Worm (Caenorhabditis elegans): Measurements from ENCODE around the gene sre-33.
A peak's percentile ranks its signal among the peaks of the same experiment; 100 is the strongest.

The sre-33 gene

DNA sequence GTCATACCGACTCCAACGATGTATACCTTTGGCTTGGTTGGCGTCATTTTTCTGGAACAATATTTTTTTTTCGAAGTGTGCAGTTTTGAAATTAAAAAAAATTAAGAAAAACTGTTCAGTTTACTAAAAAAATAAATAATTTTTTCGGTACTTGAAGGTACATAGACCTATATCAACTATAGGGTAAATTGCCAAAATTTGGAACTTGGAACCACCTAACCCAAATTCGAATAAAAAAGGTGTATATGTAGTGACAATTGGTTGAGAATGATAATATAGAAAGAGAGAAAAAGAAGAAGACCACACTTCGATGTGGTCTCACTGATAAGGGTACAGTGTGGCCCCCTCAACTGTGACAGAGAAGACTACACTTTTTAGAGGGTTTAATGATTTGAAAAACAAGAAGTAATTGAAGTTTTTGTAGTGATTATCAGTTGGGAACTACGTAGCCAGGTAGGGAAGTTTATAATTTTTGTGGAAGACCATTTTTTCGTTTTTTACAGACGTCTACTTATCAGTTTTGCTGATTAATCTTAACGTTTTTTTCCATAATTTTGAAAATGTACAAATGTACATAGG, 27.4 kb upstream of the sre-33 start, which contains the start of gene daf-22:
Gene daf-22, minus strand, starts transcription at position 51 of the 579 bp plus-strand sequence.
- TF ChIP-seq elt-2 (tag; optimal IDR thresholded peaks at IDR 0.05) (peak; percentile 76), ceh-45 (GFP tag; IDR thresholded peaks at IDR 0.05) (no peak)

DNA sequence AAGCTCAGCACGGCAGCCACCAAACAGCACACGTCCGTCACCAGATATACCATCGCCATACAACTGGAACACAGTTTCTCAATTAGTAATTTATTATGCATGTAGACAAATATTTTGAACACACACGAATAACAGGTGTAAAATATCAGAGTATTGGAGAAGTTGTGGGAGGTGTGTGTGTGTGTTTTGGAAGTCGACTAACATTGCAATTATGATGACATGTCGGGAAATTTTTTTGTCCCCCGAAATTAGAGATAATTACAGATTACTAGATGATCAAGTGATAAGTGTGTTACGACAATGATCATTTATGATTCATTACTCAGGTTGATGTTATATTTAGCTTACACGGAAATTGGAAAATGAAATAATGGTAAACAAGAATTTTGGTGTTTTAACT, 23.4 kb upstream of the sre-33 start, which contains the start of gene Y57A10C.8:
Gene Y57A10C.8, minus strand, starts transcription at position 101 of the 400 bp plus-strand sequence.
- TF ChIP-seq syd-9 (tag; optimal IDR thresholded peaks at IDR 0.05): no peak
- TF ChIP-seq ceh-2 (tag; optimal IDR thresholded peaks at IDR 0.05): no peak
- TF ChIP-seq eyg-1 (tag; optimal IDR thresholded peaks at IDR 0.05): no peak
- no peak for TF ChIP-seq ceh-24 (tag; optimal IDR thresholded peaks at IDR 0.05)
- no peak for TF ChIP-seq sox-4 (tag; optimal IDR thresholded peaks at IDR 0.05)
- TF ChIP-seq pros-1 (tag; optimal IDR thresholded peaks at IDR 0.05): no peak
- TF ChIP-seq ceh-19 (GFP tag; optimal IDR thresholded peaks at IDR 0.05): no peak
- no peak for TF ChIP-seq pag-3 (tag; optimal IDR thresholded peaks at IDR 0.05; ENCODE audit: borderline replicate concordance)
- no peak for TF ChIP-seq F13H6.1 (tag; optimal IDR thresholded peaks at IDR 0.05)
- TF ChIP-seq dve-1 (tag; optimal IDR thresholded peaks at IDR 0.05): no peak
- TF ChIP-seq C08G9.2 (tag; optimal IDR thresholded peaks at IDR 0.05): no peak
- TF ChIP-seq K09A11.1 (tag; optimal IDR thresholded peaks at IDR 0.05; ENCODE audit: insufficient read depth): no peak
- TF ChIP-seq che-1 (tag; optimal IDR thresholded peaks at IDR 0.05): no peak
- TF ChIP-seq C38D4.7 (GFP tag; optimal IDR thresholded peaks at IDR 0.05): no peak
- TF ChIP-seq hlh-15 (tag; optimal IDR thresholded peaks at IDR 0.05): no peak
- TF ChIP-seq nfya-1 (tag; optimal IDR thresholded peaks at IDR 0.05): no peak

DNA sequence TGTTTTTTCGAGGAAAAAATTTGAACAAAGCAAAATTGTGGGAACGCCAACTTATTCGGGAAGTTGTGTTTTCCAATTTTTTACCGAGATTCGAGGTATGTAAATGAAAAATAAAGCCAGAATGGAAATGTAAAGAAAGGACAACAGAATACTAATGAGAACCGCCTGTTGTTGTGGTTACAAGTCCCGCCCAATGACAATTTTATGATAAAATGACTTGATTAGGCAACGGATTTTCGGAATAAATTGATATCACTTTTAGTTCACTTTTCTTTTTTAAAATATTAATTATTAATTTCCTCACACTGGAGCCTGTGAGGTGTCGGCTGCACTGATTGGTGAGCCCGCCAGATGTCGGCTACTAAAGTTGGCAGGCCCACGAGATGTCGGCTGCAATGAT, 20.7 kb upstream of the sre-33 start, which contains the start of gene dct-12:
Gene dct-12, minus strand, starts transcription at position 101 of the 400 bp plus-strand sequence.
- no peak for TF ChIP-seq pha-4 (tag; optimal IDR thresholded peaks at IDR 0.05)
- no peak for TF ChIP-seq ztf-16 (tag; optimal IDR thresholded peaks at IDR 0.05)
- TF ChIP-seq tbx-2 (tag; optimal IDR thresholded peaks at IDR 0.05): no peak
- no peak for TF ChIP-seq npax-4 (tag; optimal IDR thresholded peaks at IDR 0.05)
- TF ChIP-seq eyg-1 (tag; optimal IDR thresholded peaks at IDR 0.05): no peak
- no peak for TF ChIP-seq sox-4 (tag; optimal IDR thresholded peaks at IDR 0.05)
- TF ChIP-seq ttx-3 (tag; optimal IDR thresholded peaks at IDR 0.05): no peak
- no peak for TF ChIP-seq pag-3 (tag; optimal IDR thresholded peaks at IDR 0.05; ENCODE audit: borderline replicate concordance)
- TF ChIP-seq dmd-4 (tag; optimal IDR thresholded peaks at IDR 0.05; ENCODE audit: borderline replicate concordance): no peak
- TF ChIP-seq pax-1 (tag; optimal IDR thresholded peaks at IDR 0.05): no peak
- TF ChIP-seq elt-2 (tag; optimal IDR thresholded peaks at IDR 0.05): no peak
- no peak for TF ChIP-seq fkh-6 (tag; optimal IDR thresholded peaks at IDR 0.05)
- TF ChIP-seq elt-4 (tag; optimal IDR thresholded peaks at IDR 0.05): no peak
- TF ChIP-seq odd-2 (tag; optimal IDR thresholded peaks at IDR 0.05): no peak
- TF ChIP-seq K09A11.1 (tag; optimal IDR thresholded peaks at IDR 0.05; ENCODE audit: insufficient read depth): no peak
- no peak for TF ChIP-seq ceh-24 (tag; optimal IDR thresholded peaks at IDR 0.05)
- no peak for TF ChIP-seq tbx-7 (tag; optimal IDR thresholded peaks at IDR 0.05)

DNA sequence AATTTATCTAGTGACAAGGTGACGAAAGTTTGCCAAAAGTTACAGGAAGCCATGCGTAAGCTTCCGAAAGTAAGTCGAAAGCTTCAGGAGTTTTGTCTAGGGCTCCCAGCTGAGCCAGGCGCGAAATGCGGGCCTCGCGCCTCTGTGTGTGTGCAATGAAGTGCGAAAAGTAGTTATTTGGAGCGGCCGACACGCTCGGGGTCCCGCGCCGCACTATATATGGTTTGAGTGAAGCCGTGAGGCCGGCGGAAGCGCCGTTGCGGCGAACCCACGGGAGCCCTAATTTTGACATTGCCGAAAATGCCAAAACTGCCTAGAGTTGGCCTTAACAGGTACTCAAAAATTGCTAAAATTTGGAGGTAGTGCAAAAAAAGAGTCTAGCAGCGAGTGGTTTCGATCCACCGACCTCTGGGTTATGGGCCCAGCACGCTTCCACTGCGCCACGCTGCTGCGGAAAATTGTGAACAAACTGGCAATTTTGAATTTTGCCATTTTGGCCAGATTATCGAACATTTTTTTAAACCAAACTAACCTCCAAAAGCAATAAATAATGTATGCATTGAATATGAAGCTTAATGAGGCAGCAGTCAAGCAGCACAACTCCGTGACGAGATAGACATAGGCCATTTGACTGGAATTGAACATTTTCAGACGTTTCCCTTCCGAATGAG, 17.8 kb upstream of the sre-33 start:
- TF ChIP-seq hlh-30 (tag; optimal IDR thresholded peaks at IDR 0.05; ENCODE audit: insufficient read depth) (no peak), sdc-2 (tag; optimal IDR thresholded peaks at IDR 0.05) (no peak), K09A11.1 (tag; optimal IDR thresholded peaks at IDR 0.05; ENCODE audit: insufficient read depth) (no peak), sox-4 (tag; optimal IDR thresholded peaks at IDR 0.05) (no peak), fkh-6 (tag; optimal IDR thresholded peaks at IDR 0.05) (no peak)

DNA sequence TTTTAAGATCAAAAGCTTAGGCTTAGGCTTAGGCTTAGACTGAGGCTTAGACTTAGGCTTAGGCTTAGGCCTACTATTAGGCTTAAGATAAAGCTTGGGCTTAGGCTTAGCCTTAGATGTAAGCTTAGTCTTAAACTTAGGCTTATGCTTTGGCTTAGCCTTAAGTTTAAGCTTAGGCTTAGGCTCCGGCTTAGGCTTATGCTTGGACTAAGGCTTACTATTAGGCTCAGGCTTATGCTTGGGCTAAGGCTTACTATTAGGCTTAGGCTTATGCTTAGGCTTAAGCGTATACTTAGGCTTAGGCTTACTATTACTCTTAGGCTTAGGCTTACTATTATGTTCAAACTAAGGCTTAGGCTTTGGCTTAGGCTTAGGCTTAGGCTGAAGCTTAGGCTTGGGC, 16.4 kb upstream of the sre-33 start:
- TF ChIP-seq tbx-7 (tag; optimal IDR thresholded peaks at IDR 0.05) (no peak), dve-1 (tag; optimal IDR thresholded peaks at IDR 0.05) (peak; percentile 70)
